Fruit fly (Drosophila melanogaster): ENCODE measurements around the gene RhoGAP93B.

- TF ChIP-seq usp (GFP tag; optimal IDR thresholded peaks at IDR 0.05), result no peak
- no peak for TF ChIP-seq brk (GFP tag; optimal IDR thresholded peaks at IDR 0.05)
- TF ChIP-seq Hnf4 (GFP tag; optimal IDR thresholded peaks at IDR 0.05), result no peak
- no peak for TF ChIP-seq tai (GFP tag; optimal IDR thresholded peaks at IDR 0.05)
- no peak for TF ChIP-seq Mio (GFP tag; optimal IDR thresholded peaks at IDR 0.05)
- TF ChIP-seq OdsH (GFP tag; optimal IDR thresholded peaks at IDR 0.05), result no peak
- no peak for TF ChIP-seq dsf (GFP tag; optimal IDR thresholded peaks at IDR 0.05; ENCODE audit: borderline replicate concordance)
- TF ChIP-seq dmrt93B (GFP tag; optimal IDR thresholded peaks at IDR 0.05), result no peak
- no peak for TF ChIP-seq Dfd (GFP tag; optimal IDR thresholded peaks at IDR 0.05)
- no peak for TF ChIP-seq lola (GFP tag; optimal IDR thresholded peaks at IDR 0.05)
- no peak for TF ChIP-seq br (GFP tag; optimal IDR thresholded peaks at IDR 0.05)
- TF ChIP-seq jim (GFP tag; optimal IDR thresholded peaks at IDR 0.05), result no peak
These were observed 55.2 kb downstream of the RhoGAP93B start, which contains the start of gene Dhc93AB for dm6 chr3R:21042399-21042798.
